Fruit fly (Drosophila melanogaster): ENCODE measurements around the gene Usp7.

The Usp7 gene

dm6 chrX:11993279-11993678 is 35.6 kb downstream of the Usp7 start:
- TF ChIP-seq CG8478 (optimal IDR thresholded peaks at IDR 0.05): no peak
- no peak for TF ChIP-seq CTCF (optimal IDR thresholded peaks at IDR 0.05)

dm6 chrX:11992668-11993067 is 36.2 kb downstream of the Usp7 start, which contains the start of gene CG18130:
TSS of gene CG18130 (minus strand) at chrX:11992768.
- TF ChIP-seq CTCF (optimal IDR thresholded peaks at IDR 0.05) (no peak), CG8478 (optimal IDR thresholded peaks at IDR 0.05) (no peak)

DNA sequence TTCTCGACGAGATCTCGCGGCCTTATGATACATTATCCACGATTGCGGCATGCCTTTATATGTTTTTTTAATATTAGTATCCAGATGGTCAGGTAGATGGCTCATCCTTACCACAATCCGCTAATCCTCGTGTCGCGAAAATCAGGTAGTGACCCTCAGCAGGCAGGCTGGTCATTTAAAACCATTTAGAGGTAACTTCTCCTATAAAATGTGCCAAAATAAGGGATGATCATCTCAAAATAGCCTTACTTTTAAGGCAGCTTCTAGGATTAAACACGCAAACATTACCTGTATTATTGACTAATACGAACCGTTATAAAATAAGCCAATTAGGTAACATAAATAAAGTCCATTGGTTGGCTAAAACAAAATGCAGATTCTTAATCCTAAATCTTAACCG is 39.9 kb downstream of the Usp7 start, which contains the start of gene tsg:
tsg (minus strand) TSS at position 37 of the 400 bp plus-strand sequence.
- TF ChIP-seq CG8478 (optimal IDR thresholded peaks at IDR 0.05) (no peak), CTCF (optimal IDR thresholded peaks at IDR 0.05) (no peak)

dm6 chrX:11987664-11988063 is 41.2 kb downstream of the Usp7 start, which contains the start of gene gd:
TSS of gene gd (minus strand) at chrX:11987764.
- TF ChIP-seq CTCF (optimal IDR thresholded peaks at IDR 0.05) (no peak), CG8478 (optimal IDR thresholded peaks at IDR 0.05) (no peak)

- TF ChIP-seq CTCF (optimal IDR thresholded peaks at IDR 0.05) (no peak), CG8478 (optimal IDR thresholded peaks at IDR 0.05) (no peak)
Observed at dm6 chrX:11984987-11985386, 43.8 kb downstream of the Usp7 start, which contains the start of gene cac. TSS of gene cac (minus strand) at chrX:11985087.

DNA sequence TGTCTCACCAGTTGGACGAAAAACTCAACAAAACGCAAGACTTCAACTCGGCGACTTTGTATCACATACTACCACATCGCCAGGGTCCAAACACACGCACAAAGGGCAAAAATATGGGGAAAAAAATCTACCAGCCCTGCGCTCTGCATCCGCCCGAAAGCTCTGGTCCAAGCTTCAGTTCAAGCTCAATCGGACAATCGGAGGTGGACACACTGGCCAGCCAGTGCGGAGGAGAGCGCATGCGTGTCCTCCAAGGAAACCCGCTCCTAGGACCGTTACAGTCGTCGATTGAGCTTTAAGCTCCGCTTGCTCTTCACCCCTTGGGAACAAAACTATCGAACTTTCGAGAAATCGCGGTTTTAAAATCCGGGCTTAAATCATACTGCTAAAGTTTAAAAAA is 45.0 kb downstream of the Usp7 start:
- TF ChIP-seq CG8478 (optimal IDR thresholded peaks at IDR 0.05) (no peak), CTCF (optimal IDR thresholded peaks at IDR 0.05) (no peak)
